Fruit fly (Drosophila melanogaster) whole organism, embryonic: ENCODE measurements around the gene CG31010.

Source experiments
- Antp ChIP-seq: fragments of 200-800 bp; sonication (Bioruptor generic); optimal IDR thresholded peaks from 3 replicates; lab custom pipeline; 2016; ENCODE audit warnings: missing biosample characterization, missing genetic modification characterization
- Asciz ChIP-seq: fragments of 200-800 bp; sonication (Bioruptor generic); optimal IDR thresholded peaks from 2 replicates; lab custom pipeline; 2017; ENCODE audit warnings: missing biosample characterization, mild to moderate bottlenecking, missing genetic modification characterization, missing genetic modification reagents
- CG11723 ChIP-seq: fragments of 200-800 bp; sonication (Bioruptor generic); optimal IDR thresholded peaks from 2 replicates; lab custom pipeline; 2017; ENCODE audit warnings: missing biosample characterization, mild to moderate bottlenecking, missing genetic modification characterization
- CG12391 ChIP-seq: fragments of 200-800 bp; sonication (Bioruptor generic); optimal IDR thresholded peaks from 3 replicates; lab custom pipeline; 2018; ENCODE audit warnings: missing biosample characterization, mild to moderate bottlenecking, missing genetic modification characterization, moderate library complexity
- CG1603 ChIP-seq: fragments of 200-800 bp; sonication (Bioruptor generic); optimal IDR thresholded peaks from 2 replicates; lab custom pipeline; 2019; ENCODE audit warnings: missing biosample characterization, mild to moderate bottlenecking, missing genetic modification characterization, moderate library complexity
- CG16813 ChIP-seq: fragments of 200-800 bp; sonication (Bioruptor generic); IDR thresholded peaks from 3 replicates; pipeline ENCODE4 v1.3.6; 2022; ENCODE audit warnings: missing biosample characterization, missing genetic modification characterization; ENCODE audit not compliant: partially characterized antibody
- CG17186 ChIP-seq: fragments of 200-800 bp; sonication (Bioruptor generic); optimal IDR thresholded peaks from 3 replicates; lab custom pipeline; 2017; ENCODE audit warnings: missing biosample characterization, missing genetic modification reagents, missing genetic modification characterization
- CG17385 ChIP-seq: fragments of 200-800 bp; sonication (Bioruptor generic); optimal IDR thresholded peaks from 3 replicates; lab custom pipeline; 2018; ENCODE audit warnings: missing biosample characterization, mild to moderate bottlenecking, missing genetic modification characterization
- CG2712 ChIP-seq: fragments of 200-800 bp; optimal IDR thresholded peaks from 3 replicates; lab custom pipeline; 2019; ENCODE audit warnings: missing biosample characterization, mild to moderate bottlenecking, missing genetic modification characterization, moderate library complexity
- CG34376 ChIP-seq: fragments of 200-800 bp; sonication (Bioruptor generic); optimal IDR thresholded peaks from 2 replicates; lab custom pipeline; 2018; ENCODE audit warnings: missing biosample characterization, mild to moderate bottlenecking, missing genetic modification characterization
- CG34422 ChIP-seq: fragments of 200-800 bp; sonication (Bioruptor generic); IDR thresholded peaks from 3 replicates; pipeline ENCODE4 v1.3.6; 2022; ENCODE audit warnings: missing biosample characterization, missing genetic modification characterization
- CG4360 ChIP-seq: fragments of 200-800 bp; sonication (Bioruptor generic); IDR thresholded peaks from 2 replicates; pipeline ENCODE4 v1.3.6; 2022; ENCODE audit warnings: missing biosample characterization, missing genetic modification characterization
- CG4404 ChIP-seq: fragments of 200-800 bp; sonication (Bioruptor generic); IDR thresholded peaks from 2 replicates; pipeline ENCODE4 v1.3.6; 2022; ENCODE audit warnings: missing biosample characterization, missing genetic modification characterization
- CG4707 ChIP-seq: fragments of 200-800 bp; sonication (Bioruptor generic); optimal IDR thresholded peaks from 2 replicates; lab custom pipeline; 2018; ENCODE audit warnings: missing biosample characterization, mild to moderate bottlenecking, missing genetic modification characterization, moderate library complexity
- CG6765 ChIP-seq: fragments of 200-800 bp; sonication (Bioruptor generic); optimal IDR thresholded peaks from 3 replicates; lab custom pipeline; 2017; ENCODE audit warnings: missing biosample characterization, mild to moderate bottlenecking, missing genetic modification characterization
- CG6854 ChIP-seq: fragments of 200-800 bp; sonication (Bioruptor generic); optimal IDR thresholded peaks from 3 replicates; lab custom pipeline; 2017; ENCODE audit warnings: missing biosample characterization, mild to moderate bottlenecking, missing genetic modification characterization
- CG8765 ChIP-seq: fragments of 200-800 bp; sonication (Bioruptor generic); IDR thresholded peaks from 2 replicates; pipeline ENCODE4 v1.3.6; 2022; ENCODE audit warnings: missing biosample characterization, missing genetic modification characterization
- CTCF ChIP-seq: fragments of 200-800 bp; sonication (Bioruptor generic); optimal IDR thresholded peaks from 2 replicates; lab custom pipeline; 2017; ENCODE audit warnings: missing biosample characterization, mild to moderate bottlenecking, missing genetic modification characterization, moderate library complexity
- CkIIα-i1 ChIP-seq: fragments of 200-800 bp; sonication (Bioruptor generic); IDR thresholded peaks from 2 replicates; pipeline ENCODE4 v1.3.6; 2022; ENCODE audit warnings: missing biosample characterization, missing genetic modification characterization
- Fer2 ChIP-seq: fragments of 200-800 bp; sonication (Bioruptor generic); optimal IDR thresholded peaks from 2 replicates; lab custom pipeline; 2018; ENCODE audit warnings: missing biosample characterization, mild to moderate bottlenecking, missing genetic modification characterization, moderate library complexity
- HHEX ChIP-seq: fragments of 200-800 bp; sonication (Bioruptor generic); optimal IDR thresholded peaks from 3 replicates; lab custom pipeline; 2017; ENCODE audit warnings: missing biosample characterization, mild to moderate bottlenecking, missing genetic modification characterization, missing genetic modification reagents
- MTF-1 ChIP-seq: fragments of 200-800 bp; sonication (Bioruptor generic); optimal IDR thresholded peaks from 2 replicates; lab custom pipeline; 2018; ENCODE audit warnings: missing biosample characterization, mild to moderate bottlenecking, missing genetic modification characterization, borderline replicate concordance
- Med ChIP-seq: fragments of 200-800 bp; sonication (Bioruptor generic); peaks from one replicate; lab custom pipeline; 2016; ENCODE audit warnings: missing biosample characterization, missing genetic modification characterization, mild to moderate bottlenecking, inconsistent platforms, moderate library complexity
- Rfx ChIP-seq: fragments of 200-800 bp; sonication (Bioruptor generic); IDR thresholded peaks from 2 replicates; pipeline ENCODE4 v1.3.6; 2022; ENCODE audit warnings: missing biosample characterization, missing genetic modification characterization
- Six4 ChIP-seq: fragments of 200-800 bp; sonication (Bioruptor generic); optimal IDR thresholded peaks from 2 replicates; lab custom pipeline; 2016; ENCODE audit warnings: missing biosample characterization, missing genetic modification characterization
- ase ChIP-seq: fragments of 200-800 bp; sonication (Bioruptor generic); IDR thresholded peaks from 3 replicates; pipeline ENCODE4 v1.3.6; 2022; ENCODE audit warnings: missing biosample characterization, missing genetic modification characterization
- chinmo ChIP-seq: fragments of 200-800 bp; sonication (Bioruptor generic); IDR thresholded peaks from 4 replicates; pipeline ENCODE4 v1.3.6; 2022; ENCODE audit warnings: missing biosample characterization, missing genetic modification characterization; ENCODE audit not compliant: partially characterized antibody
- eyg ChIP-seq: fragments of 200-800 bp; sonication (Bioruptor generic); optimal IDR thresholded peaks from 3 replicates; lab custom pipeline; 2016; ENCODE audit warnings: missing biosample characterization, missing genetic modification characterization
- fru ChIP-seq: fragments of >200 bp; optimal IDR thresholded peaks from 2 replicates; lab custom pipeline; 2017
- grau ChIP-seq: fragments of 200-800 bp; optimal IDR thresholded peaks from 3 replicates; lab custom pipeline; 2019; ENCODE audit warnings: missing biosample characterization, mild to moderate bottlenecking, missing genetic modification characterization, moderate library complexity
- h ChIP-seq: fragments of >200 bp; optimal IDR thresholded peaks from 2 replicates; lab custom pipeline; 2017
- hth ChIP-seq: fragments of >200 bp; optimal IDR thresholded peaks from 2 replicates; lab custom pipeline; 2017; ENCODE audit warnings: inconsistent platforms
- otp ChIP-seq: fragments of 200-800 bp; sonication (Bioruptor generic); IDR thresholded peaks from 3 replicates; pipeline ENCODE4, ENCODE4 v1.3.6; 2022; ENCODE audit warnings: missing biosample characterization, missing genetic modification characterization
- pan ChIP-seq, 4 experiments: fragments of >200 bp in 3 of 4; fragments of 200-800 bp in 1 of 4; sonication (Bioruptor generic) in 1 of 4; optimal IDR thresholded peaks in 3 of 4; IDR thresholded peaks in 1 of 4; 2 replicates each; pipeline versions ENCODE4 v1.3.6 to Lab custom; 2017 to 2022; ENCODE audit warnings: missing biosample characterization in 2 of 4, missing genetic modification characterization in 2 of 4, mixed read lengths in 1 of 4
- prd ChIP-seq, 3 experiments: fragments of >200 bp in 2 of 3; fragments of 200-800 bp in 1 of 3; sonication (Bioruptor generic) in 1 of 3; optimal IDR thresholded peaks in 2 of 3; IDR thresholded peaks in 1 of 3; 2 replicates in 2 of 3; 3 replicates in 1 of 3; pipeline versions ENCODE4 v1.3.6 to Lab custom; 2017 to 2022; ENCODE audit warnings: missing biosample characterization in 1 of 3, missing genetic modification characterization in 1 of 3
- rib ChIP-seq: fragments of 200-800 bp; sonication (Bioruptor generic); IDR thresholded peaks from 2 replicates; pipeline ENCODE4 v1.3.6; 2022; ENCODE audit warnings: missing biosample characterization, missing genetic modification characterization
- sens ChIP-seq: fragments of 200-800 bp; sonication (Bioruptor generic); peaks from one replicate; lab custom pipeline; 2016; ENCODE audit warnings: missing biosample characterization, missing genetic modification characterization
- slp2 ChIP-seq: fragments of 200-800 bp; sonication (Bioruptor generic); optimal IDR thresholded peaks from 2 replicates; lab custom pipeline; 2016; ENCODE audit warnings: missing biosample characterization, missing genetic modification characterization
- sob ChIP-seq: fragments of 200-800 bp; sonication (Bioruptor generic); IDR thresholded peaks from 2 replicates; pipeline ENCODE4 v1.3.6; 2022; ENCODE audit warnings: missing biosample characterization, missing genetic modification characterization
- ssp ChIP-seq: fragments of 200-800 bp; sonication (Bioruptor generic); IDR thresholded peaks from 2 replicates; pipeline ENCODE4 v1.3.6; 2022; ENCODE audit warnings: missing biosample characterization, missing genetic modification characterization
- stwl ChIP-seq: fragments of 200-800 bp; sonication (Bioruptor generic); optimal IDR thresholded peaks from 3 replicates; lab custom pipeline; 2018; ENCODE audit warnings: missing biosample characterization, mild to moderate bottlenecking, missing genetic modification characterization, moderate library complexity
- tgo ChIP-seq: fragments of 200-800 bp; sonication (Bioruptor generic); IDR thresholded peaks from 3 replicates; pipeline ENCODE4 v1.3.6; 2022; ENCODE audit warnings: missing biosample characterization, missing genetic modification characterization
- tll ChIP-seq, 2 experiments: fragments of 200-800 bp in 1 of 2; fragments of >200 bp in 1 of 2; sonication (Bioruptor generic) in 1 of 2; optimal IDR thresholded peaks; 2 replicates each; lab custom pipeline; 2017 to 2019; ENCODE audit warnings: missing biosample characterization in 2 of 2, missing genetic modification characterization in 2 of 2, mild to moderate bottlenecking in 1 of 2, moderate library complexity in 1 of 2
- twi ChIP-seq: fragments of 200-800 bp; optimal IDR thresholded peaks from 2 replicates; lab custom pipeline; 2019; ENCODE audit warnings: missing biosample characterization, mild to moderate bottlenecking, missing genetic modification characterization, moderate library complexity
- wdn ChIP-seq: fragments of 200-800 bp; sonication (Bioruptor generic); IDR thresholded peaks from 2 replicates; pipeline ENCODE4 v1.3.6; 2022; ENCODE audit warnings: missing biosample characterization, missing genetic modification characterization

CG31010 gene

DNA sequence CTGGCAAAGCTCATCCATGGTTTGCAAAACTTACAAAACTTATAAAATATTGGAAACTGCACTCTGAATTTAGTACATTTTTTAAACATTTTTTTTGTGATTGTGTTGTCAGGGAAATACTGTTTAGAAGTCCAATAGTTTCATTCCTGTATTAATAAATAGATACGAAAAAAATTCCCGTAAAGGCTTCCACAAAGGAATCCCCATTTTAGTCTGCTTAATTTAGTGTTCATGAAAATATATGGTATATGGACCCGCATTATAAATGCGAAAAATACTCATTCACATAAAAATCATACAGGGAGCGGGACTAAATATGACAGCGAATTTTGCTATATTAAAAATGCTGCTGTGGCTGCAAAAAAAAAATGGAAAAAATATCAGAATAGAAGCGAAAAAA, at the start of gene CG31010:
TSS of gene CG31010 (minus strand) at position 101 of the 400 bp plus-strand sequence.
- TF ChIP-seq sens (GFP tag; lab: Kevin White, UChicago), result peak; percentile 45
- TF ChIP-seq eyg (GFP tag; lab: Kevin White, UChicago), result no peak

DNA sequence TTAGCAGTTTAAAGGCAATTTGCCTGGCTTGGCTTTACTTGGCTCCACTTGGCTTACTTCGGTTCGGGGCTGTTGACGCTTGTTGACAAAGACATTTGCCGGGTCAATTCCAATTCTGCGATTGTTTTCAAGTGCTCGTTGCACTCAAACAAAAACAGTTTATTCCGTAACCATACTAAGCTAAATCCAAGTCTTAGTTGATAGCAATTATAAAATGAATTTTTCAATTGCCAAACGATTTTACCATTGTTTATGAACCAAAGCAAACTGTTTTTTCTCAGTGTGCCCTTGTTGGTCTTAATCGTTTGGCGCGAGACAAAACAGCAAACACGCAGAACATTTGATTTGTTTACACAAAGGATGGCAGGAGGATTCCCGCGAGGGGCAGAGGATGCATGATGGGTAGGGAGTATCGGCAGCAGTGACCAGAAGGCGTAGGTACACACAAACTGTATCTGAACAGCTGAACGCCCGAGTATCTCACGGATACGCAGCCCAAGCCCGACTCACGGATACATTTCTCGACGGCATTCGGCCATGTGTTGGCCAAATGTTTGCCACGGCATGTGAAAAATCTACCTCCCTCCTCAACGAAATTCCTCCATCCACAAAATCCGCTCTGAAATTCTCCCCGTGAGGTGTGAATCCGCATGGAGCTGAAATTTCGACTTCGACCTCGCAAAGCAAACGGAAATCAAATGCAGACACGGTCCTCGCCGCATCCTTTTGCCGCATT, 48.7 kb upstream of the CG31010 start:
- TF ChIP-seq ase, result no peak
- 0 out of 2 replicates have a peak, but pooled peaks have one; percentile 6 for TF ChIP-seq ssp (GFP tag; lab: Robert Waterston, UW)
- peak; percentile 46 for TF ChIP-seq Med (GFP tag; lab: Kevin White, UChicago)
- TF ChIP-seq CG2712 (tag; lab: Kevin White, UChicago), result peak; percentile 3
- no peak for TF ChIP-seq sob
- TF ChIP-seq CG4404 (GFP tag; lab: Robert Waterston, UW), result 0 out of 2 replicates have a peak, but pooled peaks have one; percentile 30
- no peak for TF ChIP-seq prd (optimal IDR thresholded peaks at IDR 0.05; lab: Kevin White, UChicago)
- peak; percentile 67 for TF ChIP-seq prd (GFP tag; IDR thresholded peaks at IDR 0.05; lab: Robert Waterston, UW)
- TF ChIP-seq CG8765 (GFP tag; lab: Robert Waterston, UW), result 0 out of 2 replicates have a peak, but pooled peaks have one; percentile 8
- TF ChIP-seq tll (GFP tag; optimal IDR thresholded peaks at IDR 0.05; lab: Kevin White, UChicago), result peak in 1 of 2 experiments; percentile 84
- no peak for TF ChIP-seq h
- peak; percentile 96 for TF ChIP-seq twi (tag; lab: Kevin White, UChicago)

DNA sequence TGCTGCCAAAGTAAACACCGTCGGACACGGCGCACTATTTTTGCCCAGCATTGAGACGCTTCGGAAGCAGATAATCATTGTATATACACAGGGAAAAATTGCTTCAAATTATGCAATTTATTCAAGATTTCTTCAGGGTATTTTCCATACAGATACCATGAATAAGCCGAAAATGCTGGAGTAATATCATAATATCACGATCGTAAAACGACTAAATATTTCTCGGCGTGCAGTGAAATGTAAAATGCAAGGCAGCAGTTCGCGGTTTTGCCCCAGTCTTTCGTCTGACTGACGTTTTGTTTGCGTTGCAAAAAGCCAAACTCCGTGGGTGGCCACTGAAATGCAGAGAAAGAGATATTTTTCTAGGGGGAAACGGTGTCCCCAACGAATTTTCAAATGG, 45.0 kb upstream of the CG31010 start:
- TF ChIP-seq MTF-1 (GFP tag; lab: Kevin White, UChicago) (no peak), CTCF (no peak), fru (lab: Kevin White, UChicago) (no peak), sens (GFP tag; lab: Kevin White, UChicago) (peak; percentile 9), stwl (tag; lab: Kevin White, UChicago) (no peak)

DNA sequence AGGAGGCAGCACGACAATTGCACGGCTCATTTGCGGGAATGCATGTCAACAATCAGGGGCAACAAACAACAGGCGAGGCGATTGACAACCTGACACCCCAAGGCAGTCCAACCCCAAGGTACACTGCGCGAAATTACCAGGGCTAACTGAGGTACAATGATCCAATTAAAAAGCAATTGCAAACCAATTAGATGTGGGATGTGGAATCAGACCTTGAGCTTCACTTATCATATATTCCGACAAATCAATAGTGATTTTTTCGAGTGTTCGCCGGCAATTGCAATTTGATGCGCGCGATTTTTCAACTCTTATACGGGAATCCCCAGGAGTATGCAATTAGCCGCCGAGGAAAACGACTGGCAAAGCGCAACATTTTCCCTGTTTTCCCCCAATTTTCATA, 41.1 kb upstream of the CG31010 start:
- no peak for TF ChIP-seq CG6854 (GFP tag; lab: Kevin White, UChicago)
- no peak for TF ChIP-seq chinmo (GFP tag; lab: Robert Waterston, UW)
- no peak for TF ChIP-seq CG17186 (GFP tag; lab: Kevin White, UChicago)
- TF ChIP-seq wdn (GFP tag; lab: Robert Waterston, UW), result no peak
- no peak for TF ChIP-seq Antp (GFP tag; lab: Kevin White, UChicago)
- no peak for TF ChIP-seq grau
- TF ChIP-seq hth (lab: Kevin White, UChicago), result no peak
- no peak for TF ChIP-seq slp2 (GFP tag; lab: Kevin White, UChicago)
- peak; percentile 38 for TF ChIP-seq CG1603 (tag; lab: Kevin White, UChicago)
- TF ChIP-seq CG4360 (GFP tag; lab: Robert Waterston, UW), result peak; percentile 23; the same call in 1 of the 2 replicates
- TF ChIP-seq rib (GFP tag; lab: Robert Waterston, UW), result no peak
- TF ChIP-seq CG34422 (GFP tag; lab: Robert Waterston, UW), result no peak
- TF ChIP-seq otp (GFP tag; lab: Robert Waterston, UW), result no peak
- TF ChIP-seq prd (optimal IDR thresholded peaks at IDR 0.05; lab: Kevin White, UChicago), result no peak
- peak; percentile 58; the same call in 2 of the 3 replicates for TF ChIP-seq prd (GFP tag; IDR thresholded peaks at IDR 0.05; lab: Robert Waterston, UW)
- no peak for TF ChIP-seq Rfx (GFP tag; lab: Robert Waterston, UW)
- no peak for TF ChIP-seq CG34376 (GFP tag; lab: Kevin White, UChicago)
- TF ChIP-seq tgo (GFP tag; lab: Robert Waterston, UW), result no peak
- no peak for TF ChIP-seq HHEX
- TF ChIP-seq CG16813 (GFP tag; lab: Robert Waterston, UW), result no peak
- TF ChIP-seq CG6765 (GFP tag; lab: Kevin White, UChicago), result no peak
- no peak for TF ChIP-seq Asciz (GFP tag; lab: Kevin White, UChicago)
- no peak for TF ChIP-seq CG17385
- peak; percentile 66 for TF ChIP-seq sens (GFP tag; lab: Kevin White, UChicago)
- no peak for TF ChIP-seq CG12391 (tag; lab: Kevin White, UChicago)
- no peak for TF ChIP-seq CG11723 (GFP tag; lab: Kevin White, UChicago)
- no peak for TF ChIP-seq Six4 (GFP tag; lab: Kevin White, UChicago)
- TF ChIP-seq Fer2 (tag; lab: Kevin White, UChicago), result no peak
- no peak for TF ChIP-seq CG4707 (GFP tag; lab: Kevin White, UChicago)
- no peak for TF ChIP-seq CkIIα-i1 (GFP tag; lab: Robert Waterston, UW)
- TF ChIP-seq pan (optimal IDR thresholded peaks at IDR 0.05; lab: Kevin White, UChicago), result no peak
- no peak for TF ChIP-seq pan (GFP tag; optimal IDR thresholded peaks at IDR 0.05 in 1 of 2, IDR thresholded peaks at IDR 0.05 in 1 of 2)
